Fruit fly (Drosophila melanogaster): ENCODE measurements around the gene Prosalpha4.

Prosalpha4 gene

DNA sequence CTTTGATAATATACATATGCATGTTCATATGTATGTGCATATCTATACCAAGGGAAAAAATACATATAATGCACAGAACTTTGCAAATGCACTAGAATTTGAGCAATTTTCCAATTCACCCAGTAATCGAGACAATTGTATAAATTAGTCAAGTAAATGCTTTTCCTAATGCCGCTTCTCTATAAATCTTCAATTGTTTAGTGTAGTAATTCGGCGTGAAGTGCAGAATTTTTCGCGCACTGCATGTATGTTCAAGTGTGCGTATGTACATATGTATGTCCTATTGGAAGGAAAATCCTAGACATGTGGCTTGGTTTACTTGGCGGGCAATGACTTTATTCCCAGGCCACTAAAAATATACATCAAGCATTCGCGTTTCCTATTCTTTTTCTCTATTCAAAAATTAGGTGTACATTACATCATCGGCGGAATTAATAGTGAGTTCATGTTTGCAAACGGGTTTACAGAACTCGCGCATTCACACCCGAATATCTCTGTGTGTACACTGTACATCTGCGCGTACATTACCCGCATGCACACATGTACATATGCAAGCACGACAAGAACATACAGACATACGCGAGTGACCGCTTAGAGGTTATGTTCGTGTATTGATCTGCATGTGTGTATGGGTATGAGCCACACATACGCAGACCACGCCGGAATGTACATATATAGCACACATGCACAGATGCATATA, 42.9 kb downstream of the Prosalpha4 start (continued):
- TF ChIP-seq mirr (GFP tag; optimal IDR thresholded peaks at IDR 0.05) (peak; percentile 82), CG10565 (GFP tag; optimal IDR thresholded peaks at IDR 0.05) (no peak), Pdp1 (GFP tag; optimal IDR thresholded peaks at IDR 0.05) (peak in 1 of 2 experiments; percentile 86), twi (tag; optimal IDR thresholded peaks at IDR 0.05) (peak; percentile 78), nmo (GFP tag; optimal IDR thresholded peaks at IDR 0.05) (peak; percentile 34), bsh (GFP tag; optimal IDR thresholded peaks at IDR 0.05) (peak in 1 of 2 experiments; percentile 41), lbe (GFP tag; optimal IDR thresholded peaks at IDR 0.05) (peak; percentile 28), CG15514 (GFP tag; optimal IDR thresholded peaks at IDR 0.05) (peak; percentile 47), Elba2 (GFP tag; optimal IDR thresholded peaks at IDR 0.05) (peak; percentile 75)

DNA sequence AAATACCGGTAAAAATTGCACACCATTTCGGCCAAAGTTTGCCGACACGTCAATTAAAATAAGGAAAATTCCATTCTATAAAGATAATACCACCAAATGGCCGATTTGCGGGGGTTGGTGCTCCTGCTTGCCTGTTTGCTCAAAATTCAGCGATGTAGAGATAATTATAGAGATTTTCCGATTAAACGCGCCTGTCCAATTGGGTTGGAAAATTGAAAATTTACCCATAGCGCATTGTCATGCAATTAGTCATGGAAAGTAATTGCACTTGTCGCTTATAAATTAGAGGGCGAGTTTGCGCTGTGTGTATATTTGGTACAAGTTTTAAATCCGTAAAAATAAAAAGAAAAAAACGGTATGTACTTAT, 43.5 kb downstream of the Prosalpha4 start:
- TF ChIP-seq CG15479 (GFP tag; optimal IDR thresholded peaks at IDR 0.05) (peak; percentile 30), Elba2 (GFP tag; optimal IDR thresholded peaks at IDR 0.05) (peak; percentile 55), grn (GFP tag; optimal IDR thresholded peaks at IDR 0.05) (peak; percentile 64), nmo (GFP tag; optimal IDR thresholded peaks at IDR 0.05) (peak; percentile 7), jumu (GFP tag; optimal IDR thresholded peaks at IDR 0.05) (no peak), nerfin-1 (tag; optimal IDR thresholded peaks at IDR 0.05) (peak; percentile 56), ken (GFP tag; IDR thresholded peaks at IDR 0.05) (no peak), insv (GFP tag; optimal IDR thresholded peaks at IDR 0.05) (peak in 1 of 2 experiments; percentile 73)

DNA sequence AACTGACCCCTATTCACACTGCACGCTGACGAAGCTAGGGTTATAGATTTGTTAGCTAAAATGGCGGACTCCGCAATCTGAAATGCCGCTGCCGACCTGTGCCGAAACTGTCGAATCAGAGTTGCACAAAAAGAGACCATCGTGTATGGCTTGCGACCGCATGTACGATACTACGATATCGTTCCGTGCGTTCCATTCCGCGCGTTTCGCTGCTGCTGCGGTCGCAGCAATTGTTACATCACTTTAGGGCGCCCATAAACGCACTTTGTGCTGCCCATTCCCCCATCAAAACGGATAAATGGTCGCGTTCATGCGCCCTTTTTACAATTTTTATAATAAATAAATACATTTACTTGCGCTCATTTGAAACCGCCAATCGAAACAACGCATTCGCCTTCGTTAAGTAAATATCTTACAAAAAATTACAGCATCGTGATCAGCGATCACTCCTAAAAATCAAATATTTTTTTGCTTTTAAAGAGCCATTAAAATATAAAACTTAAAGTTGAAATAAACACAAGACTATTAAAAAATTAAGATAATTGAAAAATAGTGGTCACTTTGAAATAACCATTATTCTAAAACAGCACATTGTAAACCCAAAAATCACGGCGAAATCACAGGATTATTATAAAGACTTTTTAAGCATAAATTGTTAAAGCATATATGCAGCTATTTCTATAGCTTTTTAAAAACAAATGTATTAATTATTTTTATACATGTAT, 44.3 kb downstream of the Prosalpha4 start, which contains the start of gene Cyp1:
Gene Cyp1 (minus strand): TSS at position 174 of the 725 bp plus-strand sequence.
- TF ChIP-seq CG32772 (GFP tag; IDR thresholded peaks at IDR 0.05) (peak; percentile 32; the same call in 1 of the 2 replicates), fd96Cb (tag; optimal IDR thresholded peaks at IDR 0.05) (peak; percentile 35), CG42726 (GFP tag; IDR thresholded peaks at IDR 0.05; ENCODE audit: partially characterized antibody) (peak; percentile 92), nmo (GFP tag; optimal IDR thresholded peaks at IDR 0.05) (peak; percentile 44), CG6854 (GFP tag; optimal IDR thresholded peaks at IDR 0.05) (no peak), Chrac-16 (GFP tag; optimal IDR thresholded peaks at IDR 0.05) (no peak), Bgb (GFP tag; IDR thresholded peaks at IDR 0.05; ENCODE audit: partially characterized antibody) (peak; percentile 89), gce (GFP tag; IDR thresholded peaks at IDR 0.05) (peak; percentile 61; the same call in 2 of the 3 replicates), CG2116 (GFP tag; optimal IDR thresholded peaks at IDR 0.05) (peak; percentile 98), sr (GFP tag; IDR thresholded peaks at IDR 0.05) (0 out of 3 replicates have a peak, but pooled peaks have one; percentile 35), hkb (optimal IDR thresholded peaks at IDR 0.05) (no peak), hkb (GFP tag; IDR thresholded peaks at IDR 0.05) (peak; percentile 58; the same call in 1 of the 2 replicates), lola (GFP tag; optimal IDR thresholded peaks at IDR 0.05) (no peak), rib (GFP tag; IDR thresholded peaks at IDR 0.05) (peak; percentile 42; the same call in 1 of the 2 replicates), chinmo (GFP tag; IDR thresholded peaks at IDR 0.05; ENCODE audit: partially characterized antibody) (peak; percentile 87), Adf1 (GFP tag; IDR thresholded peaks at IDR 0.05) (peak; percentile 88), Dll (GFP tag; IDR thresholded peaks at IDR 0.05; ENCODE audit: partially characterized antibody) (peak; percentile 65; the same call in 3 of the 4 replicates), CG9215 (GFP tag; IDR thresholded peaks at IDR 0.05) (peak; percentile 21; the same call in 1 of the 2 replicates), CG6272 (GFP tag; IDR thresholded peaks at IDR 0.05) (peak; percentile 52; the same call in 1 of the 2 replicates), CG10366 (GFP tag; IDR thresholded peaks at IDR 0.05) (peak; percentile 37), hb (GFP tag; IDR thresholded peaks at IDR 0.05; ENCODE audit: partially characterized antibody) (peak; percentile 69; the same call in 1 of the 3 replicates), Sry-δ (GFP tag; optimal IDR thresholded peaks at IDR 0.05) (peak; percentile 80), CG4424 (GFP tag; optimal IDR thresholded peaks at IDR 0.05) (peak; percentile 43), crp (GFP tag; optimal IDR thresholded peaks at IDR 0.05) (no peak), Fer1 (GFP tag; optimal IDR thresholded peaks at IDR 0.05) (peak; percentile 39), sim (GFP tag; IDR thresholded peaks at IDR 0.05) (peak; percentile 44; the same call in 1 of the 2 replicates), ranshi (GFP tag; IDR thresholded peaks at IDR 0.05) (peak; percentile 63), Oaz (GFP tag; IDR thresholded peaks at IDR 0.05) (0 out of 2 replicates have a peak, but pooled peaks have one; percentile 11), vfl (GFP tag; optimal IDR thresholded peaks at IDR 0.05) (no peak), cas (GFP tag; IDR thresholded peaks at IDR 0.05) (no peak)
